Worm (Caenorhabditis elegans) whole organism, late embryonic: ENCODE measurements around the gene E04F6.8.

Experiments
- C08G9.2 ChIP-seq: sonication (generic microtip); optimal IDR thresholded peaks from 2 replicates; lab custom pipeline; 2016; ENCODE audit warnings: mild to moderate bottlenecking, missing genetic modification characterization, moderate library complexity, missing compliant biosample characterization
- C38D4.7 ChIP-seq: fragments of 200-800 bp; sonication (Bioruptor generic); optimal IDR thresholded peaks from 2 replicates; lab custom pipeline; 2018; ENCODE audit warnings: mild to moderate bottlenecking, missing genetic modification characterization, moderate library complexity, missing compliant biosample characterization
- F13H6.1 ChIP-seq: sonication (generic microtip); optimal IDR thresholded peaks from 2 replicates; lab custom pipeline; 2016; ENCODE audit warnings: missing genetic modification characterization, missing compliant biosample characterization
- T23F11.4 ChIP-seq: fragments of 200-800 bp; sonication (Bioruptor generic); optimal IDR thresholded peaks from 2 replicates; lab custom pipeline; 2018; ENCODE audit warnings: mild to moderate bottlenecking, missing genetic modification characterization, missing compliant biosample characterization
- ceh-18 ChIP-seq: sonication (generic microtip); optimal IDR thresholded peaks from 2 replicates; lab custom pipeline; 2016; ENCODE audit warnings: missing genetic modification characterization, missing compliant biosample characterization
- ceh-19 ChIP-seq: fragments of 200-800 bp; sonication (Bioruptor generic); optimal IDR thresholded peaks from 2 replicates; lab custom pipeline; 2018; ENCODE audit warnings: mild to moderate bottlenecking, missing genetic modification characterization, missing compliant biosample characterization
- ceh-22 ChIP-seq: sonication (generic microtip); optimal IDR thresholded peaks from 2 replicates; lab custom pipeline; 2017; ENCODE audit warnings: missing biosample characterization, missing genetic modification characterization
- ceh-24 ChIP-seq: sonication (generic microtip); optimal IDR thresholded peaks from 2 replicates; lab custom pipeline; 2016; ENCODE audit warnings: mild to moderate bottlenecking, missing genetic modification characterization, missing compliant biosample characterization
- ceh-30 ChIP-seq: fragments of 150-350 bp; optimal IDR thresholded peaks from 2 replicates; lab custom pipeline; 2014; ENCODE audit warnings: missing biosample characterization, missing genetic modification characterization
- ceh-31 ChIP-seq: sonication (generic microtip); optimal IDR thresholded peaks from 2 replicates; lab custom pipeline; 2016; ENCODE audit warnings: missing genetic modification characterization, missing compliant biosample characterization
- ceh-45 ChIP-seq: fragments of 200-800 bp; sonication (Bioruptor generic); IDR thresholded peaks from 2 replicates; pipeline ENCODE4 v1.3.6; 2022; ENCODE audit warnings: missing genetic modification reagents, missing genetic modification characterization, missing compliant biosample characterization
- ceh-48 ChIP-seq: sonication (generic microtip); optimal IDR thresholded peaks from 2 replicates; lab custom pipeline; 2016; ENCODE audit warnings: missing genetic modification characterization, inconsistent platforms, missing compliant biosample characterization
- ceh-6 ChIP-seq: fragments of 200-800 bp; sonication (Bioruptor generic); optimal IDR thresholded peaks from 2 replicates; lab custom pipeline; 2018; ENCODE audit warnings: mild to moderate bottlenecking, missing genetic modification characterization, missing compliant biosample characterization
- ceh-9 ChIP-seq: sonication (generic microtip); optimal IDR thresholded peaks from 2 replicates; lab custom pipeline; 2016; ENCODE audit warnings: mild to moderate bottlenecking, missing genetic modification characterization, inconsistent platforms, missing compliant biosample characterization
- che-1 ChIP-seq: sonication (generic microtip); optimal IDR thresholded peaks from 2 replicates; lab custom pipeline; 2016; ENCODE audit warnings: mild to moderate bottlenecking, missing genetic modification characterization, missing compliant biosample characterization
- dve-1 ChIP-seq: sonication (generic microtip); optimal IDR thresholded peaks from 2 replicates; lab custom pipeline; 2017; ENCODE audit warnings: antibody characterized with exemption, mild to moderate bottlenecking, missing genetic modification characterization, missing compliant biosample characterization
- elt-2 ChIP-seq: sonication (generic microtip); optimal IDR thresholded peaks from 2 replicates; lab custom pipeline; 2016; ENCODE audit warnings: missing genetic modification reagents, missing genetic modification characterization, missing compliant biosample characterization
- eyg-1 ChIP-seq: sonication (generic microtip); optimal IDR thresholded peaks from 2 replicates; lab custom pipeline; 2016; ENCODE audit warnings: missing genotype, missing genetic modification characterization, missing compliant biosample characterization
- fax-1 ChIP-seq: sonication (generic microtip); optimal IDR thresholded peaks from 2 replicates; lab custom pipeline; 2016; ENCODE audit warnings: missing genotype, missing genetic modification characterization, missing compliant biosample characterization
- fkh-10 ChIP-seq: fragments of 150-350 bp; optimal IDR thresholded peaks from 2 replicates; lab custom pipeline; 2014; ENCODE audit warnings: missing biosample characterization, missing genetic modification reagents, missing genetic modification characterization
- hlh-30 ChIP-seq: sonication (generic microtip); optimal IDR thresholded peaks from 2 replicates; lab custom pipeline; 2017; ENCODE audit warnings: antibody characterized with exemption, missing genetic modification characterization, missing compliant biosample characterization; ENCODE audit not compliant: insufficient read depth
- hlh-8 ChIP-seq: sonication (generic microtip); optimal IDR thresholded peaks from 2 replicates; lab custom pipeline; 2016; ENCODE audit warnings: missing genotype, missing genetic modification characterization, missing compliant biosample characterization
- lin-11 ChIP-seq: fragments of 200-800 bp; sonication (Bioruptor generic); optimal IDR thresholded peaks from 2 replicates; lab custom pipeline; 2018; ENCODE audit warnings: mild to moderate bottlenecking, missing genetic modification characterization, missing compliant biosample characterization
- madf-2 ChIP-seq: sonication (generic microtip); optimal IDR thresholded peaks from 2 replicates; lab custom pipeline; 2017; ENCODE audit warnings: missing genetic modification characterization, missing compliant biosample characterization
- mec-3 ChIP-seq: sonication (generic microtip); optimal IDR thresholded peaks from 2 replicates; lab custom pipeline; 2016; ENCODE audit warnings: borderline replicate concordance, missing genetic modification characterization, missing compliant biosample characterization
- nfya-1 ChIP-seq: sonication (generic microtip); optimal IDR thresholded peaks from 2 replicates; lab custom pipeline; 2017; ENCODE audit warnings: missing genetic modification characterization, mild to moderate bottlenecking, missing compliant biosample characterization, antibody characterized with exemption, moderate library complexity
- npax-4 ChIP-seq: sonication (generic microtip); optimal IDR thresholded peaks from 2 replicates; lab custom pipeline; 2016; ENCODE audit warnings: missing genetic modification characterization, missing compliant biosample characterization
- odd-2 ChIP-seq: sonication (generic microtip); optimal IDR thresholded peaks from 2 replicates; lab custom pipeline; 2017; ENCODE audit warnings: antibody characterized with exemption, mild to moderate bottlenecking, missing genetic modification characterization, missing compliant biosample characterization
- pat-9 ChIP-seq: fragments of 200-800 bp; sonication (Bioruptor generic); optimal IDR thresholded peaks from 2 replicates; lab custom pipeline; 2018; ENCODE audit warnings: mild to moderate bottlenecking, missing genetic modification characterization, moderate library complexity, missing compliant biosample characterization
- pqm-1 ChIP-seq: sonication (generic microtip); optimal IDR thresholded peaks from 2 replicates; lab custom pipeline; 2016; ENCODE audit warnings: missing genetic modification characterization, missing compliant biosample characterization
- pros-1 ChIP-seq: fragments of 150-350 bp; optimal IDR thresholded peaks from 2 replicates; lab custom pipeline; 2014; ENCODE audit warnings: missing biosample characterization, missing genetic modification reagents, missing genetic modification characterization
- ref-2 ChIP-seq: sonication (generic microtip); optimal IDR thresholded peaks from 2 replicates; lab custom pipeline; 2016; ENCODE audit warnings: missing genetic modification characterization, missing compliant biosample characterization
- rnt-1 ChIP-seq: sonication (generic microtip); optimal IDR thresholded peaks from 2 replicates; lab custom pipeline; 2016; ENCODE audit warnings: missing genetic modification characterization, missing compliant biosample characterization
- sox-2 ChIP-seq: fragments of 200-800 bp; sonication (Bioruptor generic); IDR thresholded peaks from 2 replicates; pipeline ENCODE4 v1.3.6; 2022; ENCODE audit warnings: missing genetic modification reagents, missing genetic modification characterization, missing compliant biosample characterization
- tbx-2 ChIP-seq: sonication (generic microtip); optimal IDR thresholded peaks from 2 replicates; lab custom pipeline; 2016; ENCODE audit warnings: missing genetic modification characterization, missing compliant biosample characterization
- unc-3 ChIP-seq, 2 experiments: fragments of 200-800 bp in 1 of 2; sonication (Bioruptor generic) in 1 of 2; sonication (generic microtip) in 1 of 2; conservative IDR thresholded peaks in 1 of 2; optimal IDR thresholded peaks in 1 of 2; 2 replicates each; pipeline versions ENCODE4 v1.3.6 to Lab custom; 2016 to 2022; ENCODE audit warnings: missing compliant biosample characterization in 2 of 2, missing genetic modification characterization in 2 of 2, missing genetic modification reagents in 1 of 2
- unc-42 ChIP-seq: sonication (generic microtip); optimal IDR thresholded peaks from 2 replicates; lab custom pipeline; 2016; ENCODE audit warnings: missing genotype, missing genetic modification characterization, missing compliant biosample characterization

The E04F6.8 gene

ce11 chrII:7183493-7184272 lies 27.5 kb downstream of the E04F6.8 start, which contains the start of gene pdl-1 (continued):
- TF ChIP-seq hlh-30 (peak; percentile 68), ceh-19 (peak; percentile 96), eyg-1 (peak; percentile 90), F13H6.1 (tag; lab: Kevin White, UChicago) (peak; percentile 79), fkh-10 (GFP tag; lab: Kevin White, UChicago) (no peak), dve-1 (tag; lab: Kevin White, UChicago) (peak; percentile 89), lin-11 (peak; percentile 89), elt-2 (peak; percentile 94), npax-4 (tag; lab: Kevin White, UChicago) (peak; percentile 74), ceh-6 (GFP tag; lab: Kevin White, UChicago) (peak; percentile 92), odd-2 (tag; lab: Kevin White, UChicago) (peak; percentile 81), ceh-9 (tag; lab: Kevin White, UChicago) (peak; percentile 85), ceh-22 (tag; lab: Kevin White, UChicago) (no peak), C38D4.7 (peak; percentile 94), mec-3 (tag; lab: Kevin White, UChicago) (peak; percentile 80), unc-3 (GFP tag; conservative IDR thresholded peaks at IDR 0.05; lab: Robert Waterston, UW) (peak; percentile 91), unc-3 (tag; optimal IDR thresholded peaks at IDR 0.05; lab: Kevin White, UChicago) (peak; percentile 93), pqm-1 (tag; lab: Kevin White, UChicago) (peak; percentile 84), fax-1 (tag; lab: Kevin White, UChicago) (peak; percentile 88), ceh-24 (tag; lab: Kevin White, UChicago) (peak; percentile 73), ceh-45 (GFP tag; lab: Robert Waterston, UW) (peak; percentile 93), rnt-1 (tag; lab: Kevin White, UChicago) (peak; percentile 89), sox-2 (GFP tag; lab: Robert Waterston, UW) (peak; percentile 87), che-1 (tag; lab: Kevin White, UChicago) (peak; percentile 92)

DNA sequence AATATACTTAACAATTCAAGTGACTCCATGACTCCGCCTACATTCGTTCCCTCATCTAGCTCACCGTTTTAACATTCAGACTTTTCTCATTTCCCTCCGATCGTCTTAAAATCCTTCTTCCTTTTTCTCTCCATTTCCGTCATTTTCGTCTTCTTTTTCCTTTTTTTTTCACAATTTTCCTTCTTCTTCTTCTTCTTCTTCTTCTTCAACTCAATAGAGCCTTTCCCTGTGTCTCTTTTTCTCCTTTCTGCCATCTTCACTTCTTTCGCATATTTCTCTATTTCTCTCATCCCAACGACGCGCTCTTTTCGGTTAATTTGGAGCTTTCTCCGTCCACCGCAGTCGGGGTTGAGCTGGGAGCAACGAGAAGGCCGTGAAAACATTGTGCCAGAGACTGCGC lies 28.6 kb downstream of the E04F6.8 start:
- TF ChIP-seq odd-2 (tag; lab: Kevin White, UChicago) (no peak), ceh-31 (tag; lab: Kevin White, UChicago) (peak; percentile 38), T23F11.4 (GFP tag; lab: Kevin White, UChicago) (no peak), madf-2 (tag; lab: Kevin White, UChicago) (no peak), ref-2 (tag; lab: Kevin White, UChicago) (no peak), ceh-18 (tag; lab: Kevin White, UChicago) (peak; percentile 40), tbx-2 (tag; lab: Kevin White, UChicago) (peak; percentile 0), ceh-19 (peak; percentile 17), ceh-48 (tag; lab: Kevin White, UChicago) (no peak), hlh-8 (tag; lab: Kevin White, UChicago) (no peak), nfya-1 (peak; percentile 27), che-1 (tag; lab: Kevin White, UChicago) (no peak), C08G9.2 (peak; percentile 5), pros-1 (tag; lab: Kevin White, UChicago) (no peak), unc-42 (tag; lab: Kevin White, UChicago) (peak; percentile 79), ceh-30 (no peak), pat-9 (tag; lab: Kevin White, UChicago) (no peak), ceh-9 (tag; lab: Kevin White, UChicago) (no peak)

ce11 chrII:7176108-7176507 lies 35.1 kb downstream of the E04F6.8 start:
- no peak for TF ChIP-seq ceh-45 (GFP tag; lab: Robert Waterston, UW)
- TF ChIP-seq unc-42 (tag; lab: Kevin White, UChicago), result peak; percentile 80
- TF ChIP-seq, all 69 proteins: peak for 1
